Worm (Caenorhabditis elegans): Measurements from ENCODE around the gene skpo-2.

ce11 chrII:3458209-3458608, 21.9 kb upstream of the skpo-2 start, which contains the start of the genes C16C8.26 and C16C8.19:
- TF ChIP-seq snpc-4 (tag; optimal IDR thresholded peaks at IDR 0.05) (no peak), unc-39 (tag; optimal IDR thresholded peaks at IDR 0.05) (no peak), lsy-2 (tag; optimal IDR thresholded peaks at IDR 0.05) (no peak)

Data from whole organism, mixed stage, embryonic.